Fruit fly (Drosophila melanogaster) whole organism, prepupa: ENCODE data around the gene obst-E.

Source experiments
- Blimp-1 ChIP-seq: fragments of 200-800 bp; sonication (Bioruptor generic); optimal IDR thresholded peaks from 3 replicates; lab custom pipeline; 2017; ENCODE audit warnings: missing biosample characterization, missing genetic modification characterization, mild to moderate bottlenecking, moderate library complexity, missing genetic modification reagents
- CG10631 ChIP-seq: fragments of 200-800 bp; sonication (Bioruptor generic); optimal IDR thresholded peaks from 2 replicates; lab custom pipeline; 2016; ENCODE audit warnings: missing biosample characterization, missing genetic modification characterization
- CG10669 ChIP-seq: fragments of 200-800 bp; sonication (Bioruptor generic); optimal IDR thresholded peaks from 3 replicates; lab custom pipeline; 2018; ENCODE audit warnings: missing biosample characterization, mild to moderate bottlenecking, missing genetic modification characterization, moderate library complexity
- CG11294 ChIP-seq: fragments of 200-800 bp; sonication (Bioruptor generic); IDR thresholded peaks from 2 replicates; pipeline ENCODE4 v1.3.6; 2022; ENCODE audit warnings: missing biosample characterization, missing genetic modification characterization
- CG11762 ChIP-seq: fragments of 200-800 bp; sonication (Bioruptor generic); optimal IDR thresholded peaks from 3 replicates; lab custom pipeline; 2016; ENCODE audit warnings: missing biosample characterization, missing genetic modification characterization; ENCODE audit not compliant: insufficient read depth
- CG11902 ChIP-seq: fragments of 200-800 bp; sonication (Bioruptor generic); optimal IDR thresholded peaks from 3 replicates; lab custom pipeline; 2016; ENCODE audit warnings: missing biosample characterization, missing genetic modification characterization
- CG15336 ChIP-seq: fragments of 200-800 bp; sonication (Bioruptor generic); IDR thresholded peaks from 2 replicates; pipeline ENCODE4 v1.3.6; 2022; ENCODE audit warnings: missing biosample characterization, missing genetic modification characterization
- CG1621 ChIP-seq: fragments of 200-800 bp; sonication (Bioruptor generic); optimal IDR thresholded peaks from 3 replicates; lab custom pipeline; 2018; ENCODE audit warnings: missing biosample characterization, mild to moderate bottlenecking, missing genetic modification characterization
- CG16779 ChIP-seq: fragments of 200-800 bp; sonication (Bioruptor generic); optimal IDR thresholded peaks from 3 replicates; lab custom pipeline; 2017; ENCODE audit warnings: missing biosample characterization, mild to moderate bottlenecking, missing genetic modification characterization
- CG31627 ChIP-seq: fragments of 200-800 bp; sonication (Bioruptor generic); optimal IDR thresholded peaks from 3 replicates; lab custom pipeline; 2016; ENCODE audit warnings: missing biosample characterization, missing genetic modification characterization
- CG32006 ChIP-seq: fragments of 200-800 bp; sonication (Bioruptor generic); optimal IDR thresholded peaks from 3 replicates; lab custom pipeline; 2017; ENCODE audit warnings: missing biosample characterization, mild to moderate bottlenecking, missing genetic modification characterization
- CG34406 ChIP-seq: fragments of 200-800 bp; sonication (Bioruptor generic); optimal IDR thresholded peaks from 3 replicates; lab custom pipeline; 2016; ENCODE audit warnings: missing biosample characterization, missing genetic modification characterization
- CG4318 ChIP-seq: fragments of 200-800 bp; sonication (Bioruptor generic); optimal IDR thresholded peaks from 3 replicates; lab custom pipeline; 2017; ENCODE audit warnings: missing biosample characterization, mild to moderate bottlenecking, missing genetic modification characterization
- CG6163 ChIP-seq: fragments of 200-800 bp; sonication (Bioruptor generic); IDR thresholded peaks from 3 replicates; pipeline ENCODE4 v1.3.6; 2022; ENCODE audit warnings: missing biosample characterization, missing genetic modification characterization
- CG6276 ChIP-seq: fragments of 200-800 bp; sonication (Bioruptor generic); optimal IDR thresholded peaks from 2 replicates; lab custom pipeline; 2017; ENCODE audit warnings: missing biosample characterization, mild to moderate bottlenecking, missing genetic modification characterization
- CG6792 ChIP-seq: fragments of 200-800 bp; sonication (Bioruptor generic); optimal IDR thresholded peaks from 3 replicates; lab custom pipeline; 2016; ENCODE audit warnings: missing biosample characterization, missing genetic modification characterization
- CG6808 ChIP-seq: fragments of 200-800 bp; sonication (Bioruptor generic); optimal IDR thresholded peaks from 3 replicates; lab custom pipeline; 2017; ENCODE audit warnings: missing biosample characterization, missing genetic modification characterization, mild to moderate bottlenecking, moderate library complexity, missing genetic modification reagents
- CG9139 ChIP-seq: fragments of 200-800 bp; sonication (Bioruptor generic); optimal IDR thresholded peaks from 3 replicates; lab custom pipeline; 2017; ENCODE audit warnings: missing biosample characterization, mild to moderate bottlenecking, missing genetic modification characterization
- Eip75B ChIP-seq: fragments of 200-800 bp; sonication (Bioruptor generic); optimal IDR thresholded peaks from 3 replicates; lab custom pipeline; 2016; ENCODE audit warnings: missing biosample characterization, missing genetic modification characterization
- Eip78C ChIP-seq: fragments of 200-800 bp; sonication (Bioruptor generic); peaks from one replicate; lab custom pipeline; 2016; ENCODE audit warnings: missing biosample characterization, missing genetic modification characterization
- Ets96B ChIP-seq: fragments of 200-800 bp; optimal IDR thresholded peaks from 2 replicates; lab custom pipeline; 2019; ENCODE audit warnings: missing biosample characterization, mild to moderate bottlenecking, missing genetic modification characterization, moderate library complexity
- Gug ChIP-seq: fragments of 200-800 bp; sonication (Bioruptor generic); IDR thresholded peaks from 2 replicates; pipeline ENCODE4 v1.3.6; 2022; ENCODE audit warnings: missing biosample characterization, missing genetic modification characterization
- Lpt ChIP-seq: fragments of 200-800 bp; sonication (Bioruptor generic); optimal IDR thresholded peaks from 3 replicates; lab custom pipeline; 2016; ENCODE audit warnings: missing biosample characterization, missing genetic modification characterization
- OdsH ChIP-seq: fragments of 200-800 bp; sonication (Bioruptor generic); optimal IDR thresholded peaks from 3 replicates; lab custom pipeline; 2016; ENCODE audit warnings: missing biosample characterization, missing genetic modification characterization
- Smox ChIP-seq: fragments of 200-800 bp; sonication (Bioruptor generic); optimal IDR thresholded peaks from 3 replicates; lab custom pipeline; 2016; ENCODE audit warnings: missing biosample characterization, missing genetic modification characterization
- Sox14 ChIP-seq: fragments of 200-800 bp; sonication (Bioruptor generic); optimal IDR thresholded peaks from 3 replicates; lab custom pipeline; 2016; ENCODE audit warnings: missing biosample characterization, missing genetic modification characterization
- Sox15 ChIP-seq: fragments of 200-800 bp; sonication (Bioruptor generic); optimal IDR thresholded peaks from 3 replicates; lab custom pipeline; 2016; ENCODE audit warnings: missing biosample characterization, missing genetic modification characterization
- achi ChIP-seq: fragments of 200-800 bp; sonication (Bioruptor generic); optimal IDR thresholded peaks from 3 replicates; lab custom pipeline; 2016; ENCODE audit warnings: missing biosample characterization, missing genetic modification characterization
- dac ChIP-seq: fragments of 200-800 bp; sonication (Bioruptor generic); optimal IDR thresholded peaks from 2 replicates; lab custom pipeline; 2017; ENCODE audit warnings: missing biosample characterization, mild to moderate bottlenecking, missing genetic modification characterization
- eg ChIP-seq: fragments of 200-800 bp; sonication (Bioruptor generic); IDR thresholded peaks from 3 replicates; pipeline ENCODE4 v1.3.6; 2022; ENCODE audit warnings: missing biosample characterization, missing genetic modification characterization
- esn ChIP-seq: fragments of 200-800 bp; sonication (Bioruptor generic); optimal IDR thresholded peaks from 2 replicates; lab custom pipeline; 2016; ENCODE audit warnings: missing biosample characterization, mild to moderate bottlenecking, missing genetic modification characterization, moderate library complexity
- fd59A ChIP-seq: fragments of 200-800 bp; sonication (Bioruptor generic); optimal IDR thresholded peaks from 2 replicates; lab custom pipeline; 2017; ENCODE audit warnings: missing biosample characterization, mild to moderate bottlenecking, missing genetic modification characterization, missing genetic modification reagents
- fd85E ChIP-seq: fragments of 200-800 bp; sonication (Bioruptor generic); optimal IDR thresholded peaks from 3 replicates; lab custom pipeline; 2016; ENCODE audit warnings: missing biosample characterization, missing genetic modification characterization
- fkh ChIP-seq: fragments of 200-800 bp; sonication (Bioruptor generic); optimal IDR thresholded peaks from 3 replicates; lab custom pipeline; 2017; ENCODE audit warnings: missing biosample characterization, mild to moderate bottlenecking, missing genetic modification characterization, moderate library complexity
- net ChIP-seq: fragments of 200-800 bp; sonication (Bioruptor generic); optimal IDR thresholded peaks from 3 replicates; lab custom pipeline; 2016; ENCODE audit warnings: missing biosample characterization, missing genetic modification characterization
- pdm3 ChIP-seq: fragments of 200-800 bp; sonication (Bioruptor generic); optimal IDR thresholded peaks from 3 replicates; lab custom pipeline; 2016; ENCODE audit warnings: missing biosample characterization, missing genetic modification characterization
- salr ChIP-seq, 2 experiments: fragments of 200-800 bp; sonication (Bioruptor generic); optimal IDR thresholded peaks; 3 replicates each; lab custom pipeline; 2016 to 2018; ENCODE audit warnings: missing biosample characterization in 2 of 2, missing genetic modification characterization in 2 of 2, mild to moderate bottlenecking in 1 of 2
- ss ChIP-seq, 2 experiments: fragments of 200-800 bp; sonication (Bioruptor generic); optimal IDR thresholded peaks; 2 replicates in 1 of 2; 3 replicates in 1 of 2; lab custom pipeline; 2017 to 2018; ENCODE audit warnings: mild to moderate bottlenecking in 2 of 2, missing biosample characterization in 2 of 2, missing genetic modification characterization in 2 of 2, moderate library complexity in 1 of 2
- svp ChIP-seq: fragments of 200-800 bp; sonication (Bioruptor generic); peaks from one replicate; lab custom pipeline; 2016; ENCODE audit warnings: missing biosample characterization, missing genetic modification characterization
- topi ChIP-seq: fragments of 200-800 bp; sonication (Bioruptor generic); optimal IDR thresholded peaks from 3 replicates; lab custom pipeline; 2016; ENCODE audit warnings: missing biosample characterization, missing genetic modification characterization

obst-E gene

DNA sequence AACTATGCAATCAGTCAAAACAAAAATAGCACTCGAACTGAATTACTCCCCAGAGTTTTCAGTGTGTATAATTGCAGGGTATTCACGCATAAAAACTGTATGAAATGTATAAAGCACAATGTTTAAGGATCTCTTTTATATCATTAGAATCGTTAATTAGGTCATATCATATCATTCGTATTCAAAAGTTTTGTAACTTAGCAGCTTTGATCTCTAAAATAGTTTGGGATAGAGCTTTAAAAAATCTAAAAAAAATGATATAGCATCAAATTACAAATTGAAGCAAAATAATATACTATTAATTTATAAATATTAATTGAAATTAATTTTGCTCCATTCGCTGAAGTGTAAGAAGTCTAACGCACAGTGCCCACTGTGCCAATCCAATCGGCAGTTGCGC lies 35.5 kb downstream of the obst-E start (continued):
- no peak for TF ChIP-seq CG34406
- peak; percentile 54 for TF ChIP-seq CG6276 (GFP tag; lab: Kevin White, UChicago)
- no peak for TF ChIP-seq fd59A (GFP tag; lab: Kevin White, UChicago)
- no peak for TF ChIP-seq Sox15
- no peak for TF ChIP-seq fkh (GFP tag; lab: Kevin White, UChicago)
- no peak for TF ChIP-seq dac (GFP tag; lab: Kevin White, UChicago)
- no peak for TF ChIP-seq CG1621 (tag; lab: Kevin White, UChicago)

DNA sequence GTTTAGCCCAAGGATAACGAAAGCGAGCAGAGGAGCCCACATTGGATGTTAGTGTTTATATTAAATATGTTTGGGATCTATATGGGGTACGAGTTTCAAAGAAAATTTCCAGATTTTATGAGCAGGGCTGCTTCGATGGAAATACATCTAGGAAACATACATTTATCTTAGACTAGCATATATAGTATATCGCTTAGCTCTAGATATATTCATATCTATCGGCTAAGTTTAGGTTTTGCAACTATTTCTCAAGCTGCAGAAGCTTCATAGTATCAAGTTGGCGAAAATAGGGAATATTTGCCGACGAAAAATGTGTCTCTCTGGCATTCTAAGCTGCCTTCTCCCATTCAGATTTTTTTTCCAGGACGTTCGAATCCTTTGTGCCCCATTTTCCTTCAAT lies 37.2 kb downstream of the obst-E start, which contains the start of gene CG14006:
CG14006 (minus strand) TSS at position 101 of the 400 bp plus-strand sequence.
- TF ChIP-seq Eip75B (GFP tag; lab: Kevin White, UChicago) (no peak), OdsH (no peak), topi (GFP tag; lab: Kevin White, UChicago) (no peak), Blimp-1 (GFP tag; lab: Kevin White, UChicago) (no peak), esn (GFP tag; lab: Kevin White, UChicago) (no peak), CG11762 (GFP tag; lab: Kevin White, UChicago) (no peak), dac (GFP tag; lab: Kevin White, UChicago) (no peak), CG16779 (tag; lab: Kevin White, UChicago) (no peak), CG6808 (GFP tag; lab: Kevin White, UChicago) (no peak), Smox (GFP tag; lab: Kevin White, UChicago) (no peak), CG11902 (GFP tag; lab: Kevin White, UChicago) (no peak), CG1621 (tag; lab: Kevin White, UChicago) (no peak), CG31627 (no peak), Sox14 (GFP tag; lab: Kevin White, UChicago) (no peak), CG4318 (GFP tag; lab: Kevin White, UChicago) (no peak), Lpt (no peak), CG11294 (no peak), CG6792 (GFP tag; lab: Kevin White, UChicago) (no peak), CG10631 (GFP tag; lab: Kevin White, UChicago) (no peak)

DNA sequence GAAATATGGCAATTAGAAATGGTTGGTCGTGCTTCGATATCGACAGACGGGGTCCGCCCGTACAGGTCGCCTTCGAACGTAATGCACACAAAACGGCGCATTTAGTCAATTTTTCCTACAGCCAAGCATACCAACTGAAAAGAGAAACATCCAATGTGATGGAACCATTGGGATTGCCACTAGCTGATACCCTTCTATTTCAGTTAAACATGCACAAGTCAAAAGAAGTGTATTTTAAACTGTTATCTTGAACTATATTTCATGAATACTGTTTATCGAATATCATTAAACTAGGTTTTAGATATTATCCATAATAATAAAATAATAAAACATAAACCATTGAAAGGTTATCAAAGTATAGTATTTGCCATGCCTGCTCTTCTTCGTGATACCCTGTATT lies 39.9 kb downstream of the obst-E start:
- TF ChIP-seq net (no peak), ss (GFP tag; optimal IDR thresholded peaks at IDR 0.05; lab: Kevin White, UChicago) (no peak), Eip75B (GFP tag; lab: Kevin White, UChicago) (no peak), Eip78C (GFP tag; lab: Kevin White, UChicago) (peak; percentile 61), topi (GFP tag; lab: Kevin White, UChicago) (no peak), svp (GFP tag; lab: Kevin White, UChicago) (peak; percentile 44), dac (GFP tag; lab: Kevin White, UChicago) (no peak), Ets96B (tag; lab: Kevin White, UChicago) (no peak), CG15336 (no peak), fd85E (GFP tag; lab: Kevin White, UChicago) (no peak), OdsH (no peak), pdm3 (GFP tag; lab: Kevin White, UChicago) (no peak), eg (no peak), Sox14 (GFP tag; lab: Kevin White, UChicago) (no peak), CG10669 (no peak), CG11294 (no peak), achi (GFP tag; lab: Kevin White, UChicago) (no peak), CG32006 (GFP tag; lab: Kevin White, UChicago) (no peak)

DNA sequence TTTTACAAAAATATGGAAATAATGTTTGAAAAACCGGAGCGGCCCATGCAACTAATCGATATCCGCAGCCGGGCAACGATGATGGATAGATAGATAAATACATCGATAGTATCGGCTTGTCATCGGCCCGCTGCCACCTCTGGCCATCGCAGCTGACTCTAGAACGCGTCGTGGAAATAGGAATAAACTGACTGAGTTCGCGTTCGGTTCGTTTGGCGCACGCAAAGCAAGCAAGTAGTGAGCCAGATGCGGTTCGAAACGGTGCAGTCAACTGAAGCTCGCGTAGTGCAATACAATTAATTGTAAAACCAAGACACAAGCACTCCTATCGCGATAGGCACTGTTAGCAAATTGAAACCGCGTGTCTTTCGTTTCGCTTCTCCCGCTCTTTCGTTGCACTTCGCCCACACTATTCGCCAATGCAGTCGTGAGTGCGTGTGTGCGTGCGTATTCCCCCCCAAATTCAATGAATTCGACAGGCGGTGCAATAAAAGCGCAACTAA lies 41.4 kb downstream of the obst-E start, which contains the start of gene CG11030:
CG11030 (plus strand) TSS at position 136 of the 503 bp plus-strand sequence.
- TF ChIP-seq CG6163 (GFP tag; lab: Robert Waterston, UW), result 0 out of 3 replicates have a peak, but pooled peaks have one; percentile 55
- peak in 1 of 2 experiments; percentile 58 for TF ChIP-seq ss (GFP tag; optimal IDR thresholded peaks at IDR 0.05; lab: Kevin White, UChicago)
- no peak for TF ChIP-seq Gug (GFP tag; lab: Robert Waterston, UW)
- TF ChIP-seq Eip78C (GFP tag; lab: Kevin White, UChicago), result peak; percentile 38
- 0 out of 3 replicates have a peak, but pooled peaks have one; percentile 9 for TF ChIP-seq eg
- no peak for TF ChIP-seq Smox (GFP tag; lab: Kevin White, UChicago)
- TF ChIP-seq CG9139, result no peak
- TF ChIP-seq CG1621 (tag; lab: Kevin White, UChicago), result peak; percentile 42
- no peak for TF ChIP-seq esn (GFP tag; lab: Kevin White, UChicago)
- TF ChIP-seq CG6276 (GFP tag; lab: Kevin White, UChicago), result no peak
- no peak for TF ChIP-seq salr (GFP tag; optimal IDR thresholded peaks at IDR 0.05; lab: Kevin White, UChicago)
- peak; percentile 56 for TF ChIP-seq svp (GFP tag; lab: Kevin White, UChicago)
